Worm (Caenorhabditis elegans) whole organism, young adult: ENCODE results near the gene K01H12.4.

Experiments
- Y56A3A.18 ChIP-seq: fragments of 200-800 bp; sonication (Bioruptor generic); IDR thresholded peaks from 2 replicates; pipeline ENCODE4 v1.3.6; 2022; ENCODE audit warnings: missing genetic modification reagents, missing genetic modification characterization, missing compliant biosample characterization
- aptf-3 ChIP-seq: fragments of 200-800 bp; sonication (Bioruptor generic); IDR thresholded peaks from 2 replicates; pipeline ENCODE4 v1.3.6; 2022; ENCODE audit warnings: missing genetic modification characterization, missing compliant biosample characterization
- bed-2 ChIP-seq: fragments of 200-800 bp; sonication (Bioruptor generic); IDR thresholded peaks from 2 replicates; pipeline ENCODE4 v1.3.6; 2022; ENCODE audit warnings: missing genetic modification reagents, missing genetic modification characterization, missing compliant biosample characterization
- die-1 ChIP-seq: sonication (generic microtip); optimal IDR thresholded peaks from 2 replicates; lab custom pipeline; 2016; ENCODE audit warnings: missing genotype, mild to moderate bottlenecking, missing genetic modification characterization, missing compliant biosample characterization
- mes-4 ChIP-seq: sonication (generic microtip); optimal IDR thresholded peaks from 2 replicates; lab custom pipeline; 2016; ENCODE audit warnings: missing genotype, missing genetic modification characterization, missing compliant biosample characterization
- tbp1 ChIP-seq: fragments of 200-800 bp; sonication (Bioruptor generic); optimal IDR thresholded peaks from 2 replicates; lab custom pipeline; 2018; ENCODE audit warnings: mild to moderate bottlenecking, missing genetic modification characterization, missing compliant biosample characterization

DNA sequence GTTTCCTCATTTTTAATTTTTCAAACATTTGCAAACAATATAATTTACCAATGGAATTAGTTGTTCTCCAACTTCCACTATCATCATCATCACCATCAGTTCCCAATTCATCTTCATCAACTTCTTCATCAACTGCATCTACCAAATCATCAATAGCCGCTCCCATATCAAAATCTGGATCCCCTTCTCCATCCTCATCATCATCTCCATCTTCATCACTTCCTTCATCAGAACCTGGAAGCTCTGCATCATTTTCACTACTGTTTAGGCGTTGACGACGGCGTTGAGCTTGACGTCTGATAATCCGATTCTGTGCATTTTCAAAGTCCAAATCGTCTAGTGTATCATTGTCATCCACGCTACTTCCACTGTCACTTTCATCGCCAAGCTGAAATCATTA is 15.0 kb upstream of the K01H12.4 start:
- TF ChIP-seq bed-2 (GFP tag; lab: Robert Waterston, UW) (no peak), tbp1 (GFP tag; lab: Kevin White, UChicago) (no peak), mes-4 (no peak), Y56A3A.18 (GFP tag; lab: Robert Waterston, UW) (no peak), die-1 (tag; lab: Kevin White, UChicago) (no peak), aptf-3 (GFP tag; lab: Robert Waterston, UW) (no peak)
